Worm (Caenorhabditis elegans): ENCODE results near the gene ZC250.5.

ce11 chrV:5846729-5847128 lies 41.2 kb downstream of the ZC250.5 start:
- no peak for TF ChIP-seq mab-5 (tag; optimal IDR thresholded peaks at IDR 0.05)
- no peak for TF ChIP-seq ama-1 (optimal IDR thresholded peaks at IDR 0.05)
- TF ChIP-seq lsy-2 (tag; optimal IDR thresholded peaks at IDR 0.05): no peak

Data from whole organism, L2 larva.